Fruit fly (Drosophila melanogaster): ENCODE results near the gene CG8560.
A peak's percentile ranks its signal among the peaks of the same experiment; 100 is the strongest.

CG8560 gene

DNA sequence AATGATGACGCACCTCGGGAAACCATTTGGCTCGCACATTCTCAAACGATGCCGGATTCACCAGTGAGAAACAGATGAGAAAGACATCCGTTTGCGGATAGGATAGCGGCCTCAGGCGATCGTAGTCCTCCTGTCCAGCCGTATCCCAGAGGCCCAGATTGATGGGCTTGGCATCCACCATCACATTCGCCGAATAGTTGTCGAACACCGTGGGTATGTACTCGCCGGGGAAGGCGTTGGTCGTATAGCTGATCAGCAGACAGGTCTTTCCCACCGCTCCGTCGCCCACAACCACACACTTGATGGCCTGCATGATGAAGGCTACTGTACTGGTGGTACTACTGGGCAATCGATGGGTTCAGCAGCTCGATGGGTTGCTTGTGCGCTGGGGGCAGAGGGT, 30.2 kb upstream of the CG8560 start:
- TF ChIP-seq Dfd (GFP tag; optimal IDR thresholded peaks at IDR 0.05) (no peak), dsf (GFP tag; optimal IDR thresholded peaks at IDR 0.05; ENCODE audit: borderline replicate concordance) (no peak), GATAd (GFP tag; optimal IDR thresholded peaks at IDR 0.05) (no peak), jim (GFP tag; optimal IDR thresholded peaks at IDR 0.05) (no peak), sv (GFP tag; optimal IDR thresholded peaks at IDR 0.05) (no peak), Vsx2 (GFP tag; optimal IDR thresholded peaks at IDR 0.05; ENCODE audit: partially characterized antibody) (no peak), Dif (GFP tag; optimal IDR thresholded peaks at IDR 0.05; ENCODE audit: partially characterized antibody) (no peak), N (GFP tag; optimal IDR thresholded peaks at IDR 0.05) (no peak), CrebA (GFP tag; optimal IDR thresholded peaks at IDR 0.05; ENCODE audit: borderline replicate concordance) (no peak)

DNA sequence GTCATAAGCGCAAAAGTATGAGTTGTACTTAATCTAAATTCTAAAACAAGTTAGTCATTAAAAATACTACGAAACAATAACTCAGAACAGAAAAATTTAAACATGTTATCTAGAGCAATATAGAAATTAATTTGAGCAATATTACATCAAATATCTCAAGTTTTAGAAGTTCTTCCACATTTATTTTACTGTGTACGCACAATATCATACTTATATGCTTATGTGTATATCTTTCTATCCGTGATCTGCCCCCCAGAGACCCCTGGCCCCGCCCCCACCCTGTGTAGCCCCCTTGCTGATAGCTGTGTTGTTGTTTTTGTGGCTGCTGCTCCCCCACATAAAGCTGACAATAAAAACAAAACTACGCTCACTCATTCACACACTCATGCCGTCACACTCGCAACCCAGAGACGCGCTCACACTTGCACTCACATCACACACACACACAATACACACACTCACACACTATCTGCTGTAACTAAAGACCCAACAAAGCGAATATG, 29.4 kb upstream of the CG8560 start:
- TF ChIP-seq h (GFP tag; optimal IDR thresholded peaks at IDR 0.05), result no peak
- peak in 1 of 2 experiments; percentile 15 for TF ChIP-seq foxo (GFP tag; optimal IDR thresholded peaks at IDR 0.05)
- peak; percentile 21 for TF ChIP-seq Dfd (GFP tag; optimal IDR thresholded peaks at IDR 0.05)

DNA sequence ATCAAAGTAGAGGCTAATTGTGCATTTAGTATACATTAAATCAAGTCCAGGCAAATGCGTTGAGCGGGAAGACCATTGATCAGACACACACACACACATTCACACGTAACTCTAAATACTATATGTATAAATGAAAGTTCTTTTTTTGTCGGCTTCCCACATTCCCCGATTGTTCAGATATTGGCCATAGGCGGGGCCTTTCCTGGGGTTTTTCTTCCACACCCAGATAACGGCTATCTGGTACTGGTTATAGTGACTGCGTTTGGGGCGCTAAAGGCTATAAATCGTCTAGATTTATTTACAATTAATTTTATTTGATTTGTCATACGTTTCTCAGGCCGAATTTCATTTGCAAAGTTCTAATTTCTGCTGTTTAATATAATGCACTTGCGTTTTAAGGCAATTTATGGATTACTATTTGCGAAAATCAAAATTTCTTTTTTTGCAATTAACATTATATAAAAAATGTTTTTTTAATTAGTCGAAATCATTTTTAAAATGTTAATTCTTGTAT, 28.9 kb upstream of the CG8560 start:
- TF ChIP-seq Rel (GFP tag; optimal IDR thresholded peaks at IDR 0.05) (no peak), Rel (tag; optimal IDR thresholded peaks at IDR 0.05) (peak; percentile 94), psq (GFP tag; optimal IDR thresholded peaks at IDR 0.05) (no peak), dl (GFP tag; optimal IDR thresholded peaks at IDR 0.05; ENCODE audit: insufficient read depth in 1 of 2, partially characterized antibody in 2 of 2) (peak in 1 of 2 experiments; percentile 40)

DNA sequence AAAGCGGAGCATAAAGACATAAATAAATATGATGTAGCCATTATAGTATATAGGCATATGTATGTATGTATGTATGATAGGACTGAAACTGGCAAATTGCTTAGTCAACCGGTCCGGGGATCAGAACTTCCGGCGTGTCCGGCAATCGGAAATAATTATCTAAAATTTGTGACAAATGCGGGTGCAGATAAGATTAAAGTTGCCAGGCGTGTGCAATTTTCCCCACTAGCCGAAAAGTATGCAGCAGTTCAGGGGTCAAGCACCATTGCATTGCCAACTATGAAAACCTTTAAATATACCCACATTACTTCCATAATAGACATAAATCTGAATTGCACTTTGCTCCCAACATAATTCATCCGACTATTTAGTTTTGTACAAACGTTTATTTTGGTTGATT, 28.3 kb upstream of the CG8560 start:
- TF ChIP-seq woc (GFP tag; optimal IDR thresholded peaks at IDR 0.05) (no peak), h (GFP tag; optimal IDR thresholded peaks at IDR 0.05) (peak; percentile 4)

DNA sequence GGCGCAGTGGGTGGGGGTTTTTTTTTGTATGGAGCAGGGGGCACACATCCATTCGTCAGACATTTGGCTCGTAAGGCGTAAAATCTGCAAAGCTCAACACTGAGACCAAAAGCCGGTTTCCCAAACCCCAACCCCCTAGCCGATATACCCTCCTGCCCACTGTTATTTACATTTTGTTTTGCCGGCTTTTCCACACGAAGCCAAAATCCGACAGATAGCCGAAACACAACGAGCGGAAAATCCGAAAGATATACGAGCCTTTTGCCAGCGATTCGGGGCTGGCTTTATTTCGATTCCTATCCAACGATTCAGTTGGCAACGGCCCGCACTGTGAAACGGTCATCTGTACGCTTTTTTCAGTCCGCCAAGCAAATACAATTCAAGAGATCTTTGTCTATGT, 19.5 kb upstream of the CG8560 start, which contains the start of gene CG42458:
TSS of gene CG42458 (plus strand) at position 311 of the 400 bp plus-strand sequence.
- no peak for TF ChIP-seq jim (GFP tag; optimal IDR thresholded peaks at IDR 0.05)
- no peak for TF ChIP-seq CG9705 (GFP tag; optimal IDR thresholded peaks at IDR 0.05)

DNA sequence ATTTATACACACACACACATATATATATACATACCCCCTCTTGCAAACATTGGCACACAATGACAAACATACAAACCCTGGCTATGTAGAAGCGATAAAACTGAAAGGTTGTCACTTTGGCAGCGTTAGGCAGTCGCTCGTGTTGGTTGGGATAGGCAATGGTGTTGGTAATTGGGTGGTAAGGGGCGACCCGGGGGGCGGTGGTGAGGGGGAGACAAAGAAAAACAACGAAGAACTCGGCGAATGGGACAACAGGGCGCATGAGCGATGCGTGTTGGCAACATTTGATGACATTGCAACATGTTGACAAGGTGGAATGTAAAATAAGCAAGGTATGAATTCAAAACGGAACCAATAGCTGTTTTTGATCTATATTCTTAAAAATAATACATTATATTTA, 18.6 kb upstream of the CG8560 start:
- no peak for TF ChIP-seq dl (GFP tag; optimal IDR thresholded peaks at IDR 0.05; ENCODE audit: insufficient read depth in 1 of 2, partially characterized antibody in 2 of 2)
- no peak for TF ChIP-seq Rel (GFP tag; optimal IDR thresholded peaks at IDR 0.05)
- TF ChIP-seq Rel (tag; optimal IDR thresholded peaks at IDR 0.05), result no peak
- TF ChIP-seq Hr83 (GFP tag; optimal IDR thresholded peaks at IDR 0.05; ENCODE audit: poor library complexity, severe bottlenecking), result no peak
- TF ChIP-seq Dif (GFP tag; optimal IDR thresholded peaks at IDR 0.05; ENCODE audit: partially characterized antibody), result no peak
- no peak for TF ChIP-seq Mio (GFP tag; optimal IDR thresholded peaks at IDR 0.05)
- TF ChIP-seq foxo (GFP tag; optimal IDR thresholded peaks at IDR 0.05), result no peak

DNA sequence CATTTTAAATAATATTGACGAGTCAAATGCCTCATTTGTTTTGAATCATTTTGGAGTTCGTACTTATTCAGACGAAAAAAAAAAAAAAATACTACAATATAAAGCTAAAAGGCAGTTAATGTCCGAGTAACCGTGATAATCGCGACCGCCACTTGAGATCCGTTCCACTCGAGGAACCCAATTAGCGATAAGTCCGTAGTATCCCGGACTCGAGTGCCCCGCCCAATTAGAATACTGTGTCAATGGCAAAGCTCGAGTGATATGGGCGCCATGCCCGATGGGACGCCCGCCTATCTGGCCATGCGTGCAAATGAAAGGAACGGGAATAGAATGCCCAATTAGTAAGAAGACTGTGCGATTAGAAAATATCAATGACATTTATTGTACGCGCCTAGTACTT, 2.0 kb downstream of the CG8560 start:
- no peak for TF ChIP-seq Dif (GFP tag; optimal IDR thresholded peaks at IDR 0.05; ENCODE audit: partially characterized antibody)
- TF ChIP-seq pan (optimal IDR thresholded peaks at IDR 0.05), result no peak
- no peak for TF ChIP-seq Abd-B (GFP tag; optimal IDR thresholded peaks at IDR 0.05)
- TF ChIP-seq Jra (GFP tag; optimal IDR thresholded peaks at IDR 0.05), result no peak
- no peak for TF ChIP-seq sage (GFP tag; optimal IDR thresholded peaks at IDR 0.05)
- TF ChIP-seq psq (GFP tag; optimal IDR thresholded peaks at IDR 0.05), result no peak

DNA sequence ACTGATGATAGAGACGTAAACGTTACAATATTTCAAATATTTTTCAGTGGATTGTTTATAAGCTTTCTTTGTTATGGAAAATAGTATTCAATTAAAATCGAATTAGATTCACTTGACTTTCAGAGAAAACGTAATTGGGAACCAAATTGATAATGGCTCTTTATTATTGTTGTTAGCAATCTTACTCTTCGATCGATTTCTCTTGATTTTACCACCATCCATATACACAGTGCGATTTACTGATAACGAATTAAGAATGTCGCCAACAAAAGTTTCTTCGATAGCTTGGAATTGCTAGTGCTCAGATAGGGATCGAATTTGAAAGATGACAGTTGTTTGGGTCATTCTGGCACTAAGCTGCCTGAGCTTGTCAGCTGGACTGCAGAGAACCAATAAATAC, 4.2 kb downstream of the CG8560 start, which contains the start of gene CG18417:
TSS of gene CG18417 (plus strand) at position 301 of the 400 bp plus-strand sequence.
- TF ChIP-seq ey (GFP tag; optimal IDR thresholded peaks at IDR 0.05) (no peak), OdsH (GFP tag; optimal IDR thresholded peaks at IDR 0.05) (no peak), br (GFP tag; optimal IDR thresholded peaks at IDR 0.05) (no peak), psq (GFP tag; optimal IDR thresholded peaks at IDR 0.05) (no peak), HLH106 (tag; optimal IDR thresholded peaks at IDR 0.05) (no peak), woc (GFP tag; optimal IDR thresholded peaks at IDR 0.05) (no peak), Jra (GFP tag; optimal IDR thresholded peaks at IDR 0.05) (no peak), pan (optimal IDR thresholded peaks at IDR 0.05) (no peak)
